Fruit fly (Drosophila melanogaster): ENCODE results near the gene xmas.

- TF ChIP-seq CG8478 (optimal IDR thresholded peaks at IDR 0.05) (no peak), CTCF (optimal IDR thresholded peaks at IDR 0.05) (no peak)
Observed at dm6 chrX:17122425-17123094, 36.5 kb downstream of the xmas start.

Data from S2 (cell line).